Fruit fly (Drosophila melanogaster): ENCODE results near the gene CG17349.

The CG17349 gene

DNA sequence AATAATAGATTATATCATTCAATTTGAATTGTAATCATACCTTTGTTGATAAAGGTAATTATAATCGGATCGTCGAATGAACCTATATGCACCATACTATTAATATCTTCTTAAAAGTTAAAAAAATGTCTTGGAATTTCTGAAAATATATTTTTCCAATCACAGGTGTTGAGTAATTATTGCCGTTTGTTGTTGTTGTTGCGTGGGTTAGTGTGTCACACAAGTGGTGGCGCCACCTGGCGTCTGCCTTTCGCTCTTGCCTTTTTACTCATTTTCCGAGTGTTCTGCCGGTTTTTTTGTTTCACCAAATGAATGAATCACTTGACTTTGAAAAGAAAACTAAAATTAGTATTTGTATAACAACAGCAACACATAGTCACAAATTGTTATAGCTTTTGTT lies 44.9 kb downstream of the CG17349 start:
- no peak for TF ChIP-seq insv (optimal IDR thresholded peaks at IDR 0.05)
- no peak for TF ChIP-seq Sin3A (optimal IDR thresholded peaks at IDR 0.05)
- TF ChIP-seq h (optimal IDR thresholded peaks at IDR 0.05) = no peak
- no peak for TF ChIP-seq Myc (optimal IDR thresholded peaks at IDR 0.05)

DNA sequence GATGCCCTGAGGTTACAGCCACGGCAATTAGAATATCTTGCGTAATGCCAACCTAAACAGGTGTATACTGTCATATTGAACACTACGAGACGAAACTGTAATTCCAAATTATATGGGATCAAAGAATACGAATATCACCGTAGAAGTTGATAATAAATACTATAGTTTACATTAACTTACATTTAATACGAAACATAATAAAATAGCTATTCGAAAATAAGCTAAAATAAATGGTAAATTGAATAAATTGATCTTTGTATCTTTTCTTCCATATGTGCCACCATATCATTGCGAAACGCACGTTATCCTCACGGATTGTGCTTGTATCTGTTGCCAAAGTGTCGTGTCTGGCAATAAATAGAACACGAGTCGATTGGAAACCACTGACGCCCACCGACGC lies 45.6 kb downstream of the CG17349 start:
- TF ChIP-seq Sin3A (optimal IDR thresholded peaks at IDR 0.05) = no peak
- TF ChIP-seq h (optimal IDR thresholded peaks at IDR 0.05) = no peak
- no peak for TF ChIP-seq Myc (optimal IDR thresholded peaks at IDR 0.05)
- TF ChIP-seq ttk (optimal IDR thresholded peaks at IDR 0.05) = no peak
- no peak for TF ChIP-seq psq (optimal IDR thresholded peaks at IDR 0.05)
- no peak for TF ChIP-seq insv (optimal IDR thresholded peaks at IDR 0.05)

DNA sequence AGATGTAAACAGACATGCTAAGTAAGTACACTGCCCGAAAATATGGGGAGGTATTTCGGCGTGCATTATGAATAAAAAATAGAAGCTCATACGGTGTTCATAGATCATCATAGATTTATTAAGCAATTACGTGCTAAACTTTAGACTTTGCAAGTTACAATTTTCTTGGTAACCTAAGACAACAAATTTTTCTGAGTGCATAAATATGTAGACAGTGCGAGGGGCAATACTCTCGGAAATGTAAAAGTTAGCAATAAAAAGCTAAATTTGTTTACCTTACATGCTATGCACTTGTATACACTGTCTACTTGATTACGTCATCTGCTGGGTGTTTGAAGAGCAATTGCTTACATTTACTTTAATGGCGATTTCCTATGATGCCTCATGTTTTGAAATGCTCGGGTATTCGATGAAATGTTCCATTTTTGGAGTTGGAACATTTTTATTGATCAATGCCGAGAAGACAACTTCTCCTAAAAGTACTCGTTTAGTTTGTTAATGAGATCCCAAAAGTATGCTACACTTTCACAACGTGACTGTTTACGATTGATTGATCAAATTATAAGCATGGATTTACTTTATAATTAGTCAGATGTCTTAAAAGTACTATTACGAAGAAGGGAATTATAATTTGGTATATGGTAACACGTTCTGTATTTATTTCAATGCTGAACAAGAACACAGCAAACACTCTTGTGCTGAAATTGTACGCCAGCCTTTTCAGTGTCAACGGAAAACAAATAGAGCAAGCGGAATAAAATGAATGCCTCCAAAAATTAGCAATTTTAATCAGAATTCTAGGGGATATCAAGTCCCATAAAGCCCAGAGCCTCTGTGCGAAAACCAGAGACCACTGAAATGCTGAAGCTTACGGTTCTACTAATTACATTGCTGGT lies 46.6 kb downstream of the CG17349 start, which contains the start of gene Lectin-galC1:
Gene Lectin-galC1, plus strand, starts transcription at position 846 of the 896 bp plus-strand sequence.
- TF ChIP-seq psq (optimal IDR thresholded peaks at IDR 0.05) (no peak), insv (optimal IDR thresholded peaks at IDR 0.05) (no peak), ttk (optimal IDR thresholded peaks at IDR 0.05) (no peak), Sin3A (optimal IDR thresholded peaks at IDR 0.05) (no peak), h (optimal IDR thresholded peaks at IDR 0.05) (no peak), Myc (optimal IDR thresholded peaks at IDR 0.05) (no peak)

DNA sequence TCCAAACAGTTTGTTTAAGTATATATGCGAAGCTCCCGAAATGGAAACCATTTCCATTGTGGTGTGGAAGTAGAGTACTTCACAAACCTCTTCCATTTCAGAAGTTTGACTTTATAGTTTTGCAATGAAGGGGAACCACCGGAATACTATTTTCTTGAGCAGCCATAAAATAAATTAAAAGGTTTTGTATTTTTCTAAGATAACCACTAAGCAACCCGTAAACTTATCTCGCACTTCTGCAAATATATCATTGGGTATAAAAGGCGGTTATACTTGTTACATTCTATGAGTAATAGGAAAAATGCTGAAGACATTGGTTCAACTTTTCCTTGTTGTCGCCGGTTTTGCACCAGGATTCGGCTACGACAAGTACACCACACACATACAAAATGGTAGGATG lies 47.8 kb downstream of the CG17349 start, which contains the start of gene lectin-37Da:
Gene lectin-37Da, plus strand, starts transcription at position 301 of the 400 bp plus-strand sequence.
- no peak for TF ChIP-seq insv (optimal IDR thresholded peaks at IDR 0.05)
- no peak for TF ChIP-seq Sin3A (optimal IDR thresholded peaks at IDR 0.05)
- no peak for TF ChIP-seq ttk (optimal IDR thresholded peaks at IDR 0.05)
- TF ChIP-seq psq (optimal IDR thresholded peaks at IDR 0.05) = no peak
- TF ChIP-seq Myc (optimal IDR thresholded peaks at IDR 0.05) = no peak
- TF ChIP-seq h (optimal IDR thresholded peaks at IDR 0.05) = no peak

DNA sequence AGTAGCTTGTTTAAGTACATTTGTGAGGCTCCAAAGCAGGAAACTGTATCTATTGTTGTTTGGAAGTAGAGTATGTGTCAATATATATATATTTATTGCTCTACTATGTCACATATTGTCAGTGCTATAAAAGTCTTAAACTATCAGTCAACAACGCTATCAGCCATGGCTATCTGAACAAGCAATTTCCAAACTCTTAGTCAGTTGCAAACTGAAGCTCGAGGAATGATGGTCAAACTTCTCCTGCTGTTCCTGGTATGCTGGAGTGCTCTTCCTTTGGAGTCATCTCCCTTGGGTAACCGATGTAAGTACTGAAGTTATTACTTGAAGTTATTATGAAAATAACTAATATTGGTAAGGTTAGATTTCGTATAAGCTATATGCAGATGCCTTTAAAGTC lies 48.6 kb downstream of the CG17349 start, which contains the start of gene lectin-37Db:
Gene lectin-37Db, plus strand, starts transcription at position 204 of the 400 bp plus-strand sequence.
- no peak for TF ChIP-seq h (optimal IDR thresholded peaks at IDR 0.05)
- TF ChIP-seq Sin3A (optimal IDR thresholded peaks at IDR 0.05) = no peak
- TF ChIP-seq Myc (optimal IDR thresholded peaks at IDR 0.05) = no peak

DNA sequence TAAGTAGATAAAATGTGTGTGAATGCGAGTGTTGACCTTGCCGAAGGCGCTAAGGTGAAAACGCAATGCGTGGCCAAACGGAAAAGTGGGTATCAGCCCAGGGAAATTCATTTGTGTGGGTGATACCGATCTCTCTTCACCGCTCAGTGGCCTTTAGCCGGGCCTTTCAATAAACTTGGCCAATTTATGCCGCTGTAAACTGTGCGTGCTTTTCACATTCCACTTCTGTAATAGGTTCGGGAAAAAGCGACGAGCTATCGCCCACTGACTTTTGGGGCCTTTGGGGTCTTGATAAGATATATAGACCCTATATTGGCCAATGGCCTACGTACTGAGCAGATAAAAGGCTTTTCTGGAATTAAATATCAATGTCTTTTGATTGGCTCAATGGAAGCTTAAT lies 51.3 kb downstream of the CG17349 start:
- TF ChIP-seq insv (optimal IDR thresholded peaks at IDR 0.05) = no peak

Data from Kc167 (cell line).